Worm (Caenorhabditis elegans) whole organism, midembryonic: ENCODE measurements around the gene sre-29.

Experiments
- T22C8.4 ChIP-seq: fragments of 200-800 bp; sonication (Bioruptor generic); IDR thresholded peaks from 2 replicates; pipeline ENCODE4 v1.3.6; 2022; ENCODE audit warnings: missing genetic modification characterization, missing compliant biosample characterization
- cog-1 ChIP-seq: sonication (generic microtip); optimal IDR thresholded peaks from 2 replicates; lab custom pipeline; 2016; ENCODE audit warnings: missing genetic modification characterization, missing compliant biosample characterization
- flt-1 ChIP-seq: fragments of 200-800 bp; sonication (Bioruptor generic); IDR thresholded peaks from 2 replicates; pipeline ENCODE4 v1.3.6; 2022; ENCODE audit warnings: missing genetic modification characterization, missing compliant biosample characterization
- klf-2 ChIP-seq: fragments of 200-800 bp; sonication (Bioruptor generic); conservative IDR thresholded peaks from 2 replicates; pipeline ENCODE4 v1.3.6; 2022; ENCODE audit warnings: missing genetic modification reagents, missing genetic modification characterization, missing compliant biosample characterization
- med-1 ChIP-seq: sonication (generic microtip); optimal IDR thresholded peaks from 2 replicates; lab custom pipeline; 2017; ENCODE audit warnings: missing genetic modification characterization, mild to moderate bottlenecking, missing compliant biosample characterization, antibody characterized with exemption, missing genetic modification reagents; ENCODE audit not compliant: insufficient read depth
- ref-1 ChIP-seq: fragments of 200-800 bp; sonication (Bioruptor generic); conservative IDR thresholded peaks from 2 replicates; pipeline ENCODE4 v1.3.6; 2022; ENCODE audit warnings: missing genetic modification reagents, missing genetic modification characterization, missing compliant biosample characterization
- tab-1 ChIP-seq: fragments of 200-800 bp; sonication (Bioruptor generic); IDR thresholded peaks from 2 replicates; pipeline ENCODE4 v1.3.6; 2022; ENCODE audit warnings: missing genetic modification characterization, missing compliant biosample characterization
- ztf-23 ChIP-seq: fragments of 200-800 bp; sonication (Bioruptor generic); IDR thresholded peaks from 2 replicates; pipeline ENCODE4 v1.3.6; 2022; ENCODE audit warnings: missing genetic modification reagents, missing genetic modification characterization, missing compliant biosample characterization

- no peak for TF ChIP-seq flt-1 (GFP tag; lab: Robert Waterston, UW)
- no peak for TF ChIP-seq cog-1
- no peak for TF ChIP-seq med-1 (GFP tag; lab: Kevin White, UChicago)
- TF ChIP-seq tab-1 (GFP tag; lab: Robert Waterston, UW): no peak
- TF ChIP-seq ztf-23 (GFP tag; lab: Robert Waterston, UW): no peak
- TF ChIP-seq ref-1 (GFP tag; lab: Robert Waterston, UW): no peak
- TF ChIP-seq klf-2 (GFP tag; lab: Robert Waterston, UW): no peak
- TF ChIP-seq T22C8.4 (GFP tag; lab: Robert Waterston, UW): no peak
These were observed 46.5 kb upstream of the sre-29 start, which contains the start of gene srh-27 for ce11 chrII:12448241-12448640.
